Worm (Caenorhabditis elegans): ENCODE data around the gene cpt-4.

ce11 chrV:5053335-5053734, 25.8 kb upstream of the cpt-4 start, which contains the start of gene cwp-4:
- no peak for TF ChIP-seq ceh-18 (tag; optimal IDR thresholded peaks at IDR 0.05)
- no peak for TF ChIP-seq pha-4 (tag; optimal IDR thresholded peaks at IDR 0.05)
- no peak for TF ChIP-seq T23F11.4 (GFP tag; optimal IDR thresholded peaks at IDR 0.05)
- TF ChIP-seq che-1 (tag; optimal IDR thresholded peaks at IDR 0.05): no peak
- TF ChIP-seq unc-55 (GFP tag; optimal IDR thresholded peaks at IDR 0.05): no peak
- no peak for TF ChIP-seq ceh-2 (tag; optimal IDR thresholded peaks at IDR 0.05)
- no peak for TF ChIP-seq fkh-10 (GFP tag; optimal IDR thresholded peaks at IDR 0.05)
- no peak for TF ChIP-seq dve-1 (tag; optimal IDR thresholded peaks at IDR 0.05)
- no peak for TF ChIP-seq rnt-1 (tag; optimal IDR thresholded peaks at IDR 0.05)

All from whole organism, late embryonic.